Fruit fly (Drosophila melanogaster): ENCODE data around the gene PSMG1.

Gene PSMG1

DNA sequence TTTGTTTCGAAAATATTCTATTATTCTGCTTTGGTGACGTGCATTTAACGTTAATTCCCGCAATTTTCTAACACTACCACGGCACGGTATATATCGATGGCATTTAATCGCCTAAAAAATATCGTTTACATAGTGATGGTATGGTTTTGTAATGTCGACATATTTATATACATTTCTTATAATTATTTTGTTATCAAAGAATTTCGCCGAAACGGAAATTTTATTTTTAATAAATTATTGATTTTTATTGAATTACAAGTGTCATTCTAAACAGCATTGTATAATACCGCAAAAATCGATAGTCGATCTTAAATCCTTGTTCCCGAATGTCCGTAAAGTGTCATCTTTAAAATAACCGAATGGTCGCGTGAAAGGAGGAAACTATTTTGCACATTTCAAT is 30.3 kb upstream of the PSMG1 start, which contains the start of the genes Sec20 and dgrn (continued):
- no peak for TF ChIP-seq CG3726 (GFP tag; IDR thresholded peaks at IDR 0.05)
- peak; percentile 91 for TF ChIP-seq YL-1 (GFP tag; optimal IDR thresholded peaks at IDR 0.05)
- TF ChIP-seq Optix (GFP tag; IDR thresholded peaks at IDR 0.05): no peak
- peak; percentile 67 for TF ChIP-seq Ets97D (GFP tag; optimal IDR thresholded peaks at IDR 0.05)
- TF ChIP-seq z (GFP tag; IDR thresholded peaks at IDR 0.05): no peak
- TF ChIP-seq Hsf (GFP tag; optimal IDR thresholded peaks at IDR 0.05): peak; percentile 64
- TF ChIP-seq CG7271 (tag; optimal IDR thresholded peaks at IDR 0.05): peak; percentile 50
- TF ChIP-seq run (tag; optimal IDR thresholded peaks at IDR 0.05): no peak
- peak; percentile 94 for TF ChIP-seq Opbp (GFP tag; IDR thresholded peaks at IDR 0.05; ENCODE audit: partially characterized antibody)
- peak; percentile 59 for TF ChIP-seq Ssrp (tag; optimal IDR thresholded peaks at IDR 0.05)
- TF ChIP-seq Fer2 (tag; optimal IDR thresholded peaks at IDR 0.05): peak; percentile 43
- TF ChIP-seq Asciz (GFP tag; optimal IDR thresholded peaks at IDR 0.05): no peak
- no peak for TF ChIP-seq lov (optimal IDR thresholded peaks at IDR 0.05)
- TF ChIP-seq lov (GFP tag; IDR thresholded peaks at IDR 0.05): no peak
- peak; percentile 66 for TF ChIP-seq Dref (GFP tag; IDR thresholded peaks at IDR 0.05)
- TF ChIP-seq Hr3 (GFP tag; optimal IDR thresholded peaks at IDR 0.05): peak; percentile 73
- no peak for TF ChIP-seq CG8478 (optimal IDR thresholded peaks at IDR 0.05)
- TF ChIP-seq sna (GFP tag; IDR thresholded peaks at IDR 0.05; ENCODE audit: partially characterized antibody): peak; percentile 95
- no peak for TF ChIP-seq CG3838 (GFP tag; optimal IDR thresholded peaks at IDR 0.05)
- peak; percentile 88 for TF ChIP-seq CG2712 (tag; optimal IDR thresholded peaks at IDR 0.05)
- TF ChIP-seq CG4617 (GFP tag; optimal IDR thresholded peaks at IDR 0.05; ENCODE audit: borderline replicate concordance): peak; percentile 96
- TF ChIP-seq sisA (GFP tag; IDR thresholded peaks at IDR 0.05): peak; percentile 60
- peak; percentile 35 for TF ChIP-seq CG16815 (GFP tag; optimal IDR thresholded peaks at IDR 0.05)
- TF ChIP-seq emc (GFP tag; optimal IDR thresholded peaks at IDR 0.05): no peak
- TF ChIP-seq CG4360 (GFP tag; IDR thresholded peaks at IDR 0.05): no peak
- peak; percentile 80 for TF ChIP-seq CG15696 (tag; optimal IDR thresholded peaks at IDR 0.05)
- TF ChIP-seq HLH4C (GFP tag; IDR thresholded peaks at IDR 0.05; ENCODE audit: partially characterized antibody): peak; percentile 92
- TF ChIP-seq ro (GFP tag; IDR thresholded peaks at IDR 0.05): no peak
- TF ChIP-seq ara (GFP tag; IDR thresholded peaks at IDR 0.05): no peak
- TF ChIP-seq NC2α (GFP tag; optimal IDR thresholded peaks at IDR 0.05): no peak
- TF ChIP-seq Oli (tag; optimal IDR thresholded peaks at IDR 0.05): peak; percentile 26
- peak; percentile 45 for TF ChIP-seq Adf1 (GFP tag; IDR thresholded peaks at IDR 0.05)
- peak; percentile 84 for TF ChIP-seq CG30403 (GFP tag; optimal IDR thresholded peaks at IDR 0.05)
- peak; percentile 69 for TF ChIP-seq E2f2 (GFP tag; IDR thresholded peaks at IDR 0.05)
- peak; percentile 29 for TF ChIP-seq pho (GFP tag; optimal IDR thresholded peaks at IDR 0.05)
- TF ChIP-seq CG5245 (GFP tag; optimal IDR thresholded peaks at IDR 0.05): peak; percentile 27
- no peak for TF ChIP-seq CG7357 (GFP tag; IDR thresholded peaks at IDR 0.05)
- peak; percentile 57 for TF ChIP-seq CG9727 (GFP tag; optimal IDR thresholded peaks at IDR 0.05)
- TF ChIP-seq CG1832 (GFP tag; optimal IDR thresholded peaks at IDR 0.05): no peak
- TF ChIP-seq h (optimal IDR thresholded peaks at IDR 0.05): no peak
- TF ChIP-seq Doc3 (GFP tag; IDR thresholded peaks at IDR 0.05; ENCODE audit: partially characterized antibody): peak; percentile 91
- TF ChIP-seq PHDP (tag; optimal IDR thresholded peaks at IDR 0.05): peak; percentile 77
- peak; percentile 62 for TF ChIP-seq HmgZ (tag; optimal IDR thresholded peaks at IDR 0.05)
- no peak for TF ChIP-seq Lim3 (GFP tag; IDR thresholded peaks at IDR 0.05)
- TF ChIP-seq CG9797 (GFP tag; optimal IDR thresholded peaks at IDR 0.05): peak; percentile 29
- peak; percentile 82 for TF ChIP-seq gem (tag; optimal IDR thresholded peaks at IDR 0.05)
- no peak for TF ChIP-seq CG17912 (GFP tag; optimal IDR thresholded peaks at IDR 0.05)
- peak; percentile 66 for TF ChIP-seq Nf-YC (tag; optimal IDR thresholded peaks at IDR 0.05)
- peak; percentile 94 for TF ChIP-seq hbn (GFP tag; IDR thresholded peaks at IDR 0.05; ENCODE audit: partially characterized antibody)
- TF ChIP-seq corto (GFP tag; optimal IDR thresholded peaks at IDR 0.05): peak; percentile 63
- no peak for TF ChIP-seq CG17328 (GFP tag; IDR thresholded peaks at IDR 0.05)
- no peak for TF ChIP-seq CG8359 (GFP tag; optimal IDR thresholded peaks at IDR 0.05; ENCODE audit: borderline replicate concordance)

All from whole organism, embryonic.